Worm (Caenorhabditis elegans): ENCODE data around the gene cua-1.

The cua-1 gene

DNA sequence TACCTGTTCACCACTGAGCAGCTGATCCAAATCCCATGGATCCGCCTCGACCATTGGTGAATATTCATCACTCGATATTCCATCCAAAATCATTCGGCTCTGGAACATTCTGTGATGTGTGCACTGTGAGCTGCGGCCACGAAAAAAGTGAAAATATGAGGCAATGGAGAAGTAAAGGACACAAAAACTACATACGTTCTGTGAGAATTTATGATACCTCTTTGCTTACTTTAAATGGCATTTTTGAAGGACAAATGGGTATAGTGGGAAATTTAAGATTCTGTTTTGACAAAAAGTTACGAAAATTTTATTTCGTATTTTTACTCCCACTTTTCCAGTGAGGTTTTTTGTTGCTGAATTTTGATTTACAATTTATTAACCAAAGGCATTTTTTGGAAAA, 37.3 kb upstream of the cua-1 start, which contains the start of gene twk-40:
Gene twk-40 (minus strand): TSS at position 101 of the 400 bp plus-strand sequence.
- TF ChIP-seq aly-2 (tag; optimal IDR thresholded peaks at IDR 0.05) (no peak), nhr-25 (tag; optimal IDR thresholded peaks at IDR 0.05; ENCODE audit: borderline replicate concordance, insufficient read depth) (no peak), mdl-1 (tag; optimal IDR thresholded peaks at IDR 0.05) (no peak), lir-3 (tag; optimal IDR thresholded peaks at IDR 0.05) (no peak), fkh-10 (GFP tag; optimal IDR thresholded peaks at IDR 0.05) (no peak), zfp-3 (GFP tag; conservative IDR thresholded peaks at IDR 0.05) (no peak), lin-1 (GFP tag; IDR thresholded peaks at IDR 0.05) (no peak), gei-8 (GFP tag; optimal IDR thresholded peaks at IDR 0.05) (no peak), nhr-10 (tag; optimal IDR thresholded peaks at IDR 0.05) (no peak), mxl-3 (GFP tag; optimal IDR thresholded peaks at IDR 0.05) (no peak), tra-1 (GFP tag; IDR thresholded peaks at IDR 0.05) (no peak), ctbp-1 (GFP tag; IDR thresholded peaks at IDR 0.05) (no peak), madf-5 (GFP tag; IDR thresholded peaks at IDR 0.05) (no peak), dmd-6 (GFP tag; IDR thresholded peaks at IDR 0.05) (no peak), ces-1 (GFP tag; optimal IDR thresholded peaks at IDR 0.05) (no peak)

DNA sequence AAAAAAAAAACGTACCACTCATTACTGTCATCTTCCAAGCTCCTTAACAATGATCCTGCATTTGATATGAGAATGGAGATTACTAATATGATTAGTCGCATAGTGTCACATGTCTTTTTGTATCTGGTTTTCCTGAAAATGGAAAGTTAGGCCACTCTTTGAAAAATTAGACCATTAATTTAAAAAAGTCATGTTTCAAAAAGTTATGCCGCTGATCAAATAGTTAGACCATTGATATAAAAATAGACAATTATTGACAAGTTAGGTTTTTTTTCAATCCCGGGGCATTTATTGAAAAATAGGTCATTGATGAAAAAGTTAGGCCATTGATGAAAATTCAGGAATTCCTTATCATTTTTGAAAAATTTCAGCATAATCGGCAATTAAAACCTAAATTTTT, 28.9 kb upstream of the cua-1 start, which contains the start of gene acc-4:
Gene acc-4 (minus strand): TSS at position 101 of the 400 bp plus-strand sequence.
- TF ChIP-seq F49E8.2 (tag; optimal IDR thresholded peaks at IDR 0.05; ENCODE audit: borderline replicate concordance) (no peak), lin-39 (tag; optimal IDR thresholded peaks at IDR 0.05) (no peak), lir-3 (tag; optimal IDR thresholded peaks at IDR 0.05) (no peak), zfp-2 (tag; optimal IDR thresholded peaks at IDR 0.05) (no peak), snpc-4 (tag; optimal IDR thresholded peaks at IDR 0.05) (no peak), nhr-25 (tag; optimal IDR thresholded peaks at IDR 0.05; ENCODE audit: borderline replicate concordance, insufficient read depth) (no peak), dmd-9 (GFP tag; IDR thresholded peaks at IDR 0.05) (no peak), ceh-82 (tag; optimal IDR thresholded peaks at IDR 0.05) (no peak)

DNA sequence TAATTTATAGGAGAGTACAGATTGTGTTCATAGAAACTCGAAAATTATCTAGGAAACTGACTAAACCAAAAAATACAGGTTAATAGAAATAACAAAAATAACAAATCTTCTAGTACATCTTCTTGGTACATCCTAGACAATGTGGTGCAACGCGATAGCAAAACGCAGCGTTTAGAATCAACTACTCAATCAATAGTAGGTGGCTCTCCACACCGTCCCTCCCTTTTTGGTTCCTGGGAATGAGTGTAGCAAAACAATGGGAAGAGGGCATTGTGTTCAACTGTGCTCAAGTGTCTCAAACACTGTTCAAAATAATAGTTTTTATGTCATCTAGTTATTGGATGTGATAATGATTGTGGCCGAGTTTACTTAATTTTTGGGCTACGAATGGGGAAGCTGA, 21.6 kb upstream of the cua-1 start, which contains the start of gene T27E9.6:
Gene T27E9.6 (minus strand): TSS at position 101 of the 400 bp plus-strand sequence.
- TF ChIP-seq egl-27 (tag; optimal IDR thresholded peaks at IDR 0.05): no peak
- no peak for TF ChIP-seq hlh-30 (tag; optimal IDR thresholded peaks at IDR 0.05; ENCODE audit: insufficient read depth)
- peak; percentile 43 for TF ChIP-seq aha-1 (tag)
- no peak for TF ChIP-seq snpc-4 (tag; optimal IDR thresholded peaks at IDR 0.05)

DNA sequence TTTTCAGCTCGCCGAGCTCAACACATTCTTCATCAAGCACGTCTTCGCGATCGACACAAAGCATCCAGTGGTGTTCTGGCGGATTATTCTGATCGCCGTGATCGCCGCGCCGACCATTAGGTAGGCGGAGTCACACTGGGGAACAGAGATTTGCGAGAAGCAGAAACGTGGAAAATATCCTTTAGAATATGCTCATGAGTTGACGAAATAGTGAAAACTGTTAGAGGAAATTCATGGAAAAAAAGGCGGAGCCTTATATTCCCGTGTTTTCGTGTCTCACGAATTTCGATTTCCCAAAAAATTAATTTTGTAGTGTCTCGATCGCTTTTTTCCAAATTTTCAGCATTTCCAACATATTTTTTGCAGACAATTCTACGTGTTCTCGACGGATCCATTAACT, 19.4 kb upstream of the cua-1 start:
- TF ChIP-seq lin-1 (GFP tag; IDR thresholded peaks at IDR 0.05) (no peak), hlh-30 (tag; optimal IDR thresholded peaks at IDR 0.05; ENCODE audit: insufficient read depth) (no peak), spr-3 (GFP tag; optimal IDR thresholded peaks at IDR 0.05) (no peak), F26F4.8 (GFP tag; conservative IDR thresholded peaks at IDR 0.05) (no peak), dve-1 (tag; optimal IDR thresholded peaks at IDR 0.05; ENCODE audit: insufficient read depth) (no peak), zip-2 (tag; optimal IDR thresholded peaks at IDR 0.05) (no peak), dpl-1 (GFP tag; optimal IDR thresholded peaks at IDR 0.05) (no peak), Y48G9A.11 (GFP tag; IDR thresholded peaks at IDR 0.05) (no peak), nhr-28 (tag; optimal IDR thresholded peaks at IDR 0.05) (no peak), unc-62 (GFP tag; optimal IDR thresholded peaks at IDR 0.05 in 1 of 2) (no peak), unc-62 (tag; optimal IDR thresholded peaks at IDR 0.05) (no peak), dmd-9 (GFP tag; IDR thresholded peaks at IDR 0.05) (no peak), ceh-28 (tag; optimal IDR thresholded peaks at IDR 0.05) (no peak), ceh-62 (tag; optimal IDR thresholded peaks at IDR 0.05) (no peak)

DNA sequence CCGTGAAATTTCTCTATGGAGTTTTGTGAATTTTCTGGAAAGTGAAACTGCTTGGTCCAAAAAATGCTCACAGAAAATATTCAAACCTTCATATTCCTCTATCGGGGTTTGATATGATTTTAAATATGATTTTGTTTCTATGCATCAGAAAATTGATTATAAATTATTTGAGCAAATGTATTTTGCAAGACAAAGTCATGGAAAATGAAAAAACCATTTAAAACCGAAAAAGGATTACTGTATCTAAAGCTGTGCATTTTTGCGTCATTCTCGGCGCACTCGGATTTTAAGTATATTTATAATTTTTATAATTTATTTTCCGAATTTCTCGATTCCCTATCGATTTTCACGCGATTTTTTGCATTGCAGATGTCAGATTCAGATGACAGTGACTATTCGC, 16.4 kb upstream of the cua-1 start, which contains the start of gene pssy-2:
Gene pssy-2 (plus strand): TSS at position 301 of the 400 bp plus-strand sequence.
- no peak for TF ChIP-seq unc-62 (GFP tag; optimal IDR thresholded peaks at IDR 0.05 in 1 of 2)
- TF ChIP-seq unc-62 (tag; optimal IDR thresholded peaks at IDR 0.05): no peak
- TF ChIP-seq mdl-1 (tag; optimal IDR thresholded peaks at IDR 0.05): no peak
- no peak for TF ChIP-seq nhr-48 (tag; optimal IDR thresholded peaks at IDR 0.05)
- no peak for TF ChIP-seq gei-8 (GFP tag; optimal IDR thresholded peaks at IDR 0.05)
- TF ChIP-seq hmg-1.1 (GFP tag; IDR thresholded peaks at IDR 0.05): no peak
- TF ChIP-seq nhr-237 (tag; optimal IDR thresholded peaks at IDR 0.05): no peak
- TF ChIP-seq dmd-6 (GFP tag; IDR thresholded peaks at IDR 0.05): no peak
- no peak for TF ChIP-seq daf-16 (GFP tag; optimal IDR thresholded peaks at IDR 0.05)
- TF ChIP-seq daf-16 (tag; optimal IDR thresholded peaks at IDR 0.05): no peak
- TF ChIP-seq egl-27 (tag; optimal IDR thresholded peaks at IDR 0.05): no peak
- TF ChIP-seq attf-4 (tag; optimal IDR thresholded peaks at IDR 0.05): no peak
- no peak for TF ChIP-seq Y48G9A.11 (GFP tag; IDR thresholded peaks at IDR 0.05)
- no peak for TF ChIP-seq hlh-11 (tag; optimal IDR thresholded peaks at IDR 0.05)
- TF ChIP-seq dmd-8 (GFP tag; IDR thresholded peaks at IDR 0.05): no peak
- no peak for TF ChIP-seq ceh-32 (tag; optimal IDR thresholded peaks at IDR 0.05; ENCODE audit: poor library complexity)
- no peak for TF ChIP-seq zfp-2 (tag; optimal IDR thresholded peaks at IDR 0.05)

Data from whole organism, L4 larva.